Worm (Caenorhabditis elegans) whole organism, young adult: ENCODE data around the gene ttll-5.

ENCODE experiments used
- F55B11.4 ChIP-seq: sonication (generic microtip); optimal IDR thresholded peaks from 2 replicates; lab custom pipeline; 2016; ENCODE audit warnings: missing compliant biosample characterization, missing genetic modification characterization, borderline replicate concordance; ENCODE audit not compliant: insufficient read depth
- akir-1 ChIP-seq: fragments of 200-800 bp; sonication (Bioruptor generic); optimal IDR thresholded peaks from 2 replicates; lab custom pipeline; 2018; ENCODE audit warnings: mild to moderate bottlenecking, missing genetic modification characterization, moderate library complexity, missing compliant biosample characterization
- ama-1 ChIP-seq, 3 experiments: fragments of 150-350 bp in 1 of 3; sonication (generic microtip) in 2 of 3; optimal IDR thresholded peaks; 2 replicates each; lab custom pipeline; 2014 to 2018; ENCODE audit warnings: missing biosample characterization in 2 of 3, missing genetic modification characterization in 2 of 3, missing genetic modification reagents in 2 of 3
- hmg-20 ChIP-seq: fragments of 200-800 bp; sonication (Bioruptor generic); IDR thresholded peaks from 2 replicates; pipeline ENCODE4 v1.3.6; 2022; ENCODE audit warnings: missing genetic modification reagents, missing genetic modification characterization, missing compliant biosample characterization
- hrde-1 ChIP-seq: sonication (generic microtip); optimal IDR thresholded peaks from 2 replicates; lab custom pipeline; 2016; ENCODE audit warnings: missing genetic modification characterization, mild to moderate bottlenecking, missing compliant biosample characterization, moderate library complexity, missing genotype, missing genetic modification reagents, borderline replicate concordance
- mcd-1 ChIP-seq: fragments of 200-800 bp; sonication (Bioruptor generic); IDR thresholded peaks from 2 replicates; pipeline ENCODE4 v1.3.6; 2022; ENCODE audit warnings: missing genetic modification reagents, missing genetic modification characterization, missing compliant biosample characterization
- zfh-2 ChIP-seq: fragments of 200-800 bp; sonication (Bioruptor generic); conservative IDR thresholded peaks from 2 replicates; pipeline ENCODE4 v1.3.6; 2022; ENCODE audit warnings: missing genetic modification reagents, missing genetic modification characterization, missing compliant biosample characterization

- TF ChIP-seq F55B11.4 (no peak), hmg-20 (no peak), hrde-1 (no peak), ama-1 (optimal IDR thresholded peaks at IDR 0.05; lab: Kevin White, UChicago) (no peak), ama-1 (GFP tag; optimal IDR thresholded peaks at IDR 0.05; lab: Kevin White, UChicago) (no peak), mcd-1 (GFP tag; lab: Robert Waterston, UW) (no peak), zfh-2 (GFP tag; lab: Robert Waterston, UW) (no peak), akir-1 (GFP tag; lab: Kevin White, UChicago) (no peak)
Measured at ce11 chrV:11496283-11496682, 12.6 kb upstream of the ttll-5 start, which contains the start of gene htrl-1.
